Fruit fly (Drosophila melanogaster) whole organism: ENCODE results near the gene ppk14.

Experiments
- CG8478 ChIP-seq: fragments of >200 bp; optimal IDR thresholded peaks from 2 replicates; lab custom pipeline; 2018; ENCODE audit warnings: inconsistent platforms
- Dll ChIP-seq: fragments of >200 bp; optimal IDR thresholded peaks from 2 replicates; lab custom pipeline; 2017
- EcR ChIP-seq, 2 experiments: fragments of >200 bp; optimal IDR thresholded peaks; 2 replicates each; lab custom pipeline; 2017; ENCODE audit warnings: missing biosample characterization in 2 of 2, missing genetic modification characterization in 2 of 2, missing genetic modification reagents in 2 of 2
- pan ChIP-seq: fragments of >200 bp; optimal IDR thresholded peaks from 2 replicates; lab custom pipeline; 2017
- psq ChIP-seq: fragments of >200 bp; optimal IDR thresholded peaks from 2 replicates; lab custom pipeline; 2017
- usp ChIP-seq: fragments of >200 bp; optimal IDR thresholded peaks from 2 replicates; lab custom pipeline; 2017; ENCODE audit warnings: missing biosample characterization, missing genetic modification characterization, mixed read lengths

The ppk14 gene

dm6 chr2L:6354656-6355055 is at the start of gene ppk14:
TSS of gene ppk14 (plus strand) at chr2L:6354956.
- no peak for TF ChIP-seq usp (GFP tag; lab: Kevin White, UChicago)
- no peak for TF ChIP-seq EcR (GFP tag; optimal IDR thresholded peaks at IDR 0.05; lab: Kevin White, UChicago)
- TF ChIP-seq CG8478 (lab: Kevin White, UChicago), result no peak
- TF ChIP-seq Dll, result no peak
- TF ChIP-seq psq (lab: Kevin White, UChicago), result no peak
- TF ChIP-seq pan (lab: Kevin White, UChicago), result no peak

DNA sequence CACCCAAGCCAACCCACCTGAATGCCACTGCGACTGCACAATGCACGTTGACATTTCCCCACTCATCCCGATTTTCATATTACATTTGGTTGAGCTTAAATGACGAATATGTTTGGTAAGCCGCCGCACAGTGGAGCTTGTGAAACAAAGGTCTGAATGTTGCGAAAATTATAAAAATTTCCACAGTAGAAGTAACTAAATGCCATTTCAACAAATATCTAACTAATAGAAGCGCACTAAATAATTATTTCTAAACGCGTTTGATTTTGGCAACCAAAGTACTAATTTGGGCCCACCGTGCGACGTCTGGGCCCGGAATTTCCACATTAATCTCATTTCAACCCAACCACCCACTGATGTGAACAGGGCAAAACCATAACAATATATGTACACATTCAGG is 47.9 kb upstream of the ppk14 start:
- TF ChIP-seq EcR (GFP tag; optimal IDR thresholded peaks at IDR 0.05; lab: Kevin White, UChicago) (no peak), psq (lab: Kevin White, UChicago) (no peak), Dll (no peak), CG8478 (lab: Kevin White, UChicago) (no peak), pan (lab: Kevin White, UChicago) (no peak), usp (GFP tag; lab: Kevin White, UChicago) (no peak)

dm6 chr2L:6308651-6309050 is 46.1 kb upstream of the ppk14 start, which contains the start of the genes CG43922 and CG13984:
TSS of gene CG43922 (minus strand) at chr2L:6308751.
TSS of gene CG13984 (plus strand) at chr2L:6308819.
- TF ChIP-seq Dll, result no peak
- no peak for TF ChIP-seq usp (GFP tag; lab: Kevin White, UChicago)
- no peak for TF ChIP-seq pan (lab: Kevin White, UChicago)
- no peak for TF ChIP-seq EcR (GFP tag; optimal IDR thresholded peaks at IDR 0.05; lab: Kevin White, UChicago)
- TF ChIP-seq CG8478 (lab: Kevin White, UChicago), result no peak
- no peak for TF ChIP-seq psq (lab: Kevin White, UChicago)

DNA sequence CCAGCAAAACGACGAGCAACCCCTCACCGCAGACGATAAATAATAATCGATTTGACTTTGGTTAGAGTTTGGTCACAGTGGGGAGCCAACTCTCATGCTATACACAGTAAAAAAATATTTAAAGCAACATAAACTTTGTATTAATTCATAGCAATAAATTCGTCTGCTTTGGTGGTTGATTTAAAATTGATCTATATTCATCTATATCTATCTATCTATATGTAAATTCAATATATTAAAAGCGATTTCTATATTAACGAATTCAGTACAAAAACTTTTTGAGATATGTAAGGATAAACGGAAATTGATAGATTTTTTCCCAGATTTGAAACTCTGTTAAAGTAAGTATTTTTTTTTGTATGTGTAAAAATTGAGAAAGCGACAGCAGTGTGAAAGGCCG is 44.9 kb upstream of the ppk14 start:
- TF ChIP-seq EcR (GFP tag; optimal IDR thresholded peaks at IDR 0.05; lab: Kevin White, UChicago) (no peak), CG8478 (lab: Kevin White, UChicago) (no peak), usp (GFP tag; lab: Kevin White, UChicago) (no peak), psq (lab: Kevin White, UChicago) (no peak), Dll (no peak), pan (lab: Kevin White, UChicago) (no peak)

DNA sequence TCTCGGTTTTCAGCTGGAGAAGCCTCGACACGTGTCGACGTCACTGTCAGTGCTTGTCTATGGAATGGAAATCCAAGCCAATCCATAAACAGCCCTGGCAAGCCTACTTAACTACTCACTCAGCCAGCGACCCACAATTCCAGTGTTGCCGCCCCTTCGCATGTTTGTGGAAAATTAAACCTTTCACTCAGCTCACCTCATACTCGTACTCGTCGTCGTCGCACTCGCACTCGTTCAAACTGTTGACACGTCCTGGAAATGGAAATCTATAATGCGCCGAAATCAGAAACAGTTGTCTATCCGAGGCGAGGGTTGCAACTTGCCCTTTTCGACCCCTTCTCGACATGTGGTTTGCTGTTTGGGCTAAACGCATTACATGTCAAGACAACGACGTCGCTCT is 35.7 kb upstream of the ppk14 start:
- TF ChIP-seq CG8478 (lab: Kevin White, UChicago) (no peak), Dll (no peak), pan (lab: Kevin White, UChicago) (no peak), EcR (GFP tag; optimal IDR thresholded peaks at IDR 0.05; lab: Kevin White, UChicago) (no peak), usp (GFP tag; lab: Kevin White, UChicago) (no peak), psq (lab: Kevin White, UChicago) (no peak)

DNA sequence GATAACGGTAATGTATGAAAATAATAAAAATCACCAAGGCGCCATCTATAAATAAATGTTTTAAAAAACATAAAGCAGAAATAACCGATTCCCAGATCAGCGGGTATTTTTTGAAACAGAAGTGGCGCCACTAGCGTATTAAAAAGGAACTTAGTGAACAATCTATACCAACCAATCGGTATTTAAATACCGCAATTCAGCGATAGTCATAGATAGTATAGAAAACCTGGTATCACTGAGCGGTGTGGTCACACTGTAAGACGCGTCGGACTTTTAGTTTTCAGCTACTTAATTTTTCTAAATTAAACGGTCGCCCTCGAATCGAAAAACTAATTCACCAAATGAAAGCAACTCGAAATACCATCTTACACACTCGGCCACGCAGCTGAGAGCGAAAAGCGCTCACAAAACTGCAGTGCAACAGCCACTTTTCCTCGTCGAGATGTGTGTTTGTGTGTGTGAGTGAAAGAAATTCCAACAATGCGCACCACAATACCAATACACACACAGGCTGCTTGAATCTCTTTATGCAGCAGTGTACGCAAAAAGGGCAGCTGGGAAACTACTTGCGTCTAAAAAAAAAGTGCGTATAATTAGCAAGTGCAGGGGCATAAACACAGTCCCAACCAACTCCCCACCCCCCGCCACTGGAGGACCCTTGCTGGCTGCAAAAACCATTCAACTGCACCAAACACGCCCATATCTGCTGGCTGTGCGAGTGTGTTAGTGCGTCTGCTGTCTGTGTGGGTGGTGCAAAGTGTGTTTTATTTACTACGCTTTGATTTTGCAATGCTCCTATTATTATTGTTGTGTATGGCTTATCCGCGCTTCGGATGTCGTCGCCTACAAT is 31.0 kb upstream of the ppk14 start, which contains the start of gene PDZ-GEF:
PDZ-GEF (plus strand) TSS at position 232 of the 850 bp plus-strand sequence.
- TF ChIP-seq CG8478 (lab: Kevin White, UChicago), result peak; percentile 90
- no peak for TF ChIP-seq psq (lab: Kevin White, UChicago)

DNA sequence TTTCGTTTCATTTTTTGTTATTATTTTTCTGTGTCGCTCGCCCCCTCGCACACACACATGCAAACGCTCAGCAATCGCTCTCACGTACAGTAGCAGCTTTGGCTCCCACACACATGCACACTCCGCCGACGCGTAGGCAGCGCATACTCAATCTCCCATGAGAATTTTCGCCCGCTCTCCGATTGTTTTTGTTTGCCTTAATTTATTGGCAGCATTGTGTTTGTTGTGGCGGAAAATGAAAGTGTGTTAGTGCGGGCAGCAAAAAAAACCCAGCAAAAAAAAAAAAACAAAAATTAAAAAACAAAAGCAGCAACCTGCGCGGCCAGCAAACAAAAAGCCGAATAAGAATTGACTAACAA is 30.4 kb upstream of the ppk14 start:
- TF ChIP-seq EcR (GFP tag; optimal IDR thresholded peaks at IDR 0.05; lab: Kevin White, UChicago) (no peak), CG8478 (lab: Kevin White, UChicago) (peak; percentile 56), psq (lab: Kevin White, UChicago) (no peak), pan (lab: Kevin White, UChicago) (no peak), usp (GFP tag; lab: Kevin White, UChicago) (no peak), Dll (peak; percentile 44)

DNA sequence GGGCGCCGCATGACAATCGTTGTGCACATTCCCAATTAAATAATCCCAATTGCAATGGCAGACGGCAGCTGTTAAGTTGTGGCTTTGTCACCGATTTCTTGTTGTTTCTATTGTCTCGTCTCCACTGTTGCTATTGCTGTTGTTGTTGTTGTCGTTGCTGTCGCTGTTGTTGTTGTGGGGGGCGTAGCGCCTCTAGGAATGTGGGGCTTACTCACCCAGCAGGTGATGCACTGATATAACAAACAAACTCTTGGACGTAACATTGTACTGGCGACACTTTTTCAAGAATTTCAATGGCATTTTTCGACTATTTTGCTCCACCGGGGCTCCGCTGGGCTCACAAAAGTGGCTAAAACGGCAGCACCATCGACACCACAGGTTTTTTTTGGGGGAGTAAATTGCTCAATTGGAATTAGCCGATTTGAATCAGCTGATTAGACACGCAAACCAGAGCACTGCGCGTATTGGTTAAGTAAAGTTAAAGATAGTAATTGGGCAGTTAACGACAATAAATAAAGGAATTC is 16.9 kb upstream of the ppk14 start:
- no peak for TF ChIP-seq usp (GFP tag; lab: Kevin White, UChicago)
- no peak for TF ChIP-seq EcR (GFP tag; optimal IDR thresholded peaks at IDR 0.05; lab: Kevin White, UChicago)
- TF ChIP-seq pan (lab: Kevin White, UChicago), result no peak
- no peak for TF ChIP-seq Dll
- TF ChIP-seq CG8478 (lab: Kevin White, UChicago), result no peak
- no peak for TF ChIP-seq psq (lab: Kevin White, UChicago)

dm6 chr2L:6338367-6338975 is 16.3 kb upstream of the ppk14 start, which contains the start of the genes Pez and Cpr:
TSS of gene Pez (minus strand) at chr2L:6338671.
TSS of gene Cpr (plus strand) at chr2L:6338836.
- TF ChIP-seq pan (lab: Kevin White, UChicago), result no peak
- TF ChIP-seq CG8478 (lab: Kevin White, UChicago), result no peak
- no peak for TF ChIP-seq psq (lab: Kevin White, UChicago)
- TF ChIP-seq Dll, result no peak
- no peak for TF ChIP-seq usp (GFP tag; lab: Kevin White, UChicago)
- TF ChIP-seq EcR (GFP tag; optimal IDR thresholded peaks at IDR 0.05; lab: Kevin White, UChicago), result no peak

DNA sequence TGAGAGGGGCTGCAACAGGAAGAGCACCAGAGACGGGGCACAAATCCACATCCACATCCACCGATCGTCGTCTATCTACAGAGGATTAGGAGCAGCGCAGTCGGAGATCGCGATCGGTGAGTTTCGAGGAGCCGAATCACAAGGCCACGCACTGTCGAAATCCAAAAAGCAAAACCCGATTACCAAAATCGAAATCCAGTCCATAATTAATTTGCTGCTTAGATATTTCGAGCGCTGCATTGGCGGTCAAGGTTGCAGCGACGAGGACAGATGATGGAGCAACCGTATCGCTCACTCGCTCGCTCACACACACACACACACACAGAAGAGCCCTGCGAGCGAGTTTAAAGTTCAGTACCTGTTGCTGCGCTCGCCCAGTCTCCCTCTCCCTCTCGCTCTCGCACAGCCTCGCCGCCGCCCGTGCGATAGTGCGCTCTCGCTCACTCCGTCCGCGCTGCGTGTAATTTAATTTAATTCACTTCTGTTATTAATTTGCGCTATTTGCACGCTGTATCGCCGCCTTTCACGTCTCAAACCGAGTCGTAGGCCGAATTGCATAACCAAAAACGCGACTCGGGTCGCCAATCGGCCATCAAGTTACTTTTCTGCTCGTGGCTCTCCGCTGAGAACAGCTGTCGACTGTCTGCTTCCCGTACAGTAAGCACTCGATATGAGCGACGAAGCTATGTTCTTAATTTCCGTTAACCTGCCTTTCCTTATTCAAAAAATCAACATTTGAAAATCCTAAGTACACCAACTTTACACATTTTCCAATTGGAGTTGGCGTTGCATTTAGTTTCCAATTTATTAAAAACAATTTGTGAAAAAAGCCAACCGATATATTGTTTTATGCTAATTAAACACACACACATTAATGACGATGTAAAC is 15.5 kb upstream of the ppk14 start:
- TF ChIP-seq usp (GFP tag; lab: Kevin White, UChicago) (no peak), CG8478 (lab: Kevin White, UChicago) (peak; percentile 23), Dll (peak; percentile 78), EcR (GFP tag; optimal IDR thresholded peaks at IDR 0.05; lab: Kevin White, UChicago) (no peak), psq (lab: Kevin White, UChicago) (no peak), pan (lab: Kevin White, UChicago) (no peak)
